Fruit fly (Drosophila melanogaster) whole organism, adult: ENCODE data around the gene CG14088.

Experiments
- CG5204 ChIP-seq: fragments of 200-800 bp; sonication (Bioruptor generic); optimal IDR thresholded peaks from 2 replicates; lab custom pipeline; 2016; ENCODE audit warnings: missing biosample characterization, missing genetic modification characterization
- CG7045 ChIP-seq: fragments of 200-800 bp; sonication (Bioruptor generic); optimal IDR thresholded peaks from 2 replicates; lab custom pipeline; 2017; ENCODE audit warnings: missing biosample characterization, mild to moderate bottlenecking, missing genetic modification characterization
- Hr96 ChIP-seq: fragments of 200-800 bp; sonication (Bioruptor generic); optimal IDR thresholded peaks from 2 replicates; lab custom pipeline; 2016; ENCODE audit warnings: missing biosample characterization, missing genetic modification characterization
- pad ChIP-seq: fragments of 200-800 bp; sonication (Bioruptor generic); optimal IDR thresholded peaks from 3 replicates; lab custom pipeline; 2017; ENCODE audit warnings: missing biosample characterization, missing genetic modification characterization, mild to moderate bottlenecking, moderate library complexity, missing genetic modification reagents
- toe ChIP-seq: fragments of 200-800 bp; sonication (Bioruptor generic); optimal IDR thresholded peaks from 2 replicates; lab custom pipeline; 2016; ENCODE audit warnings: missing biosample characterization, missing genetic modification characterization

dm6 chr3L:19265761-19266160 is 4.7 kb downstream of the CG14088 start, which contains the start of gene CG45081:
- TF ChIP-seq CG7045 (GFP tag; lab: Kevin White, UChicago): no peak
- TF ChIP-seq Hr96: no peak
- no peak for TF ChIP-seq toe (GFP tag; lab: Kevin White, UChicago)
- TF ChIP-seq CG5204 (GFP tag; lab: Kevin White, UChicago): no peak
- no peak for TF ChIP-seq pad (GFP tag; lab: Kevin White, UChicago)
